Worm (Caenorhabditis elegans): ENCODE data around the gene bath-44.

The bath-44 gene

ce11 chrII:7357176-7357575, 37.6 kb upstream of the bath-44 start:
- TF ChIP-seq lin-15B (tag; optimal IDR thresholded peaks at IDR 0.05) = no peak
- no peak for TF ChIP-seq nhr-67 (tag; optimal IDR thresholded peaks at IDR 0.05)
- TF ChIP-seq nhr-25 (tag; optimal IDR thresholded peaks at IDR 0.05) = no peak
- no peak for TF ChIP-seq aly-2 (tag; optimal IDR thresholded peaks at IDR 0.05)
- TF ChIP-seq ceh-28 (tag; optimal IDR thresholded peaks at IDR 0.05) = no peak
- TF ChIP-seq jun-1 (tag; optimal IDR thresholded peaks at IDR 0.05) = no peak
- TF ChIP-seq unc-39 (tag; optimal IDR thresholded peaks at IDR 0.05) = no peak
- TF ChIP-seq fos-1 (tag; optimal IDR thresholded peaks at IDR 0.05) = no peak
- TF ChIP-seq pqm-1 (tag; optimal IDR thresholded peaks at IDR 0.05) = no peak
- TF ChIP-seq daf-12 (tag; optimal IDR thresholded peaks at IDR 0.05) = no peak
- no peak for TF ChIP-seq zag-1 (tag; optimal IDR thresholded peaks at IDR 0.05)
- no peak for TF ChIP-seq nfya-1 (tag; optimal IDR thresholded peaks at IDR 0.05; ENCODE audit: insufficient read depth)

ce11 chrII:7358489-7358943, 36.2 kb upstream of the bath-44 start, which contains the start of gene insc-1:
insc-1 (plus strand) TSS chrII:7358893.
- TF ChIP-seq unc-39 (tag; optimal IDR thresholded peaks at IDR 0.05) (no peak), daf-12 (tag; optimal IDR thresholded peaks at IDR 0.05) (no peak), ceh-9 (tag; optimal IDR thresholded peaks at IDR 0.05) (no peak), fos-1 (tag; optimal IDR thresholded peaks at IDR 0.05) (no peak), ama-1 (optimal IDR thresholded peaks at IDR 0.05) (no peak), pha-4 (tag; optimal IDR thresholded peaks at IDR 0.05) (no peak), zag-1 (tag; optimal IDR thresholded peaks at IDR 0.05) (no peak), ztf-4 (tag; optimal IDR thresholded peaks at IDR 0.05) (no peak), nhr-12 (tag; optimal IDR thresholded peaks at IDR 0.05) (no peak), ceh-16 (tag; optimal IDR thresholded peaks at IDR 0.05) (no peak), snpc-4 (tag; optimal IDR thresholded peaks at IDR 0.05) (no peak), nhr-77 (tag; optimal IDR thresholded peaks at IDR 0.05) (no peak)

ce11 chrII:7363990-7364455, 30.7 kb upstream of the bath-44 start, which contains the start of gene msra-1:
msra-1 (minus strand) TSS chrII:7364040.
- no peak for TF ChIP-seq ztf-4 (tag; optimal IDR thresholded peaks at IDR 0.05)
- no peak for TF ChIP-seq egl-27 (tag; optimal IDR thresholded peaks at IDR 0.05)
- no peak for TF ChIP-seq nhr-11 (tag; optimal IDR thresholded peaks at IDR 0.05)
- no peak for TF ChIP-seq nhr-43 (tag; optimal IDR thresholded peaks at IDR 0.05; ENCODE audit: poor library complexity, severe bottlenecking)
- TF ChIP-seq unc-62 (GFP tag; optimal IDR thresholded peaks at IDR 0.05) = no peak
- no peak for TF ChIP-seq ceh-9 (tag; optimal IDR thresholded peaks at IDR 0.05)
- no peak for TF ChIP-seq nhr-76 (tag; optimal IDR thresholded peaks at IDR 0.05)
- TF ChIP-seq hmg-11 (tag; optimal IDR thresholded peaks at IDR 0.05) = peak; percentile 21
- no peak for TF ChIP-seq R02D3.7 (tag; optimal IDR thresholded peaks at IDR 0.05)
- TF ChIP-seq lin-39 (tag; optimal IDR thresholded peaks at IDR 0.05) = no peak
- no peak for TF ChIP-seq nhr-25 (tag; optimal IDR thresholded peaks at IDR 0.05)
- no peak for TF ChIP-seq eor-1 (tag; optimal IDR thresholded peaks at IDR 0.05)
- no peak for TF ChIP-seq nhr-77 (tag; optimal IDR thresholded peaks at IDR 0.05)
- peak; percentile 32 for TF ChIP-seq pha-4 (tag; optimal IDR thresholded peaks at IDR 0.05)
- TF ChIP-seq fkh-10 (GFP tag; optimal IDR thresholded peaks at IDR 0.05) = no peak
- TF ChIP-seq ceh-16 (tag; optimal IDR thresholded peaks at IDR 0.05) = no peak
- TF ChIP-seq fos-1 (tag; optimal IDR thresholded peaks at IDR 0.05) = no peak
- TF ChIP-seq elt-3 (tag; optimal IDR thresholded peaks at IDR 0.05) = no peak
- no peak for TF ChIP-seq ZK546.5 (tag; optimal IDR thresholded peaks at IDR 0.05)
- peak; percentile 57 for TF ChIP-seq ceh-28 (tag; optimal IDR thresholded peaks at IDR 0.05)
- no peak for TF ChIP-seq unc-39 (tag; optimal IDR thresholded peaks at IDR 0.05)
- TF ChIP-seq ceh-82 (tag; optimal IDR thresholded peaks at IDR 0.05) = no peak
- TF ChIP-seq ama-1 (optimal IDR thresholded peaks at IDR 0.05) = no peak
- TF ChIP-seq elt-2 (tag; optimal IDR thresholded peaks at IDR 0.05) = peak; percentile 74
- no peak for TF ChIP-seq lin-15B (tag; optimal IDR thresholded peaks at IDR 0.05)
- TF ChIP-seq mml-1 (tag; optimal IDR thresholded peaks at IDR 0.05) = no peak
- peak; percentile 72 for TF ChIP-seq pqm-1 (tag; optimal IDR thresholded peaks at IDR 0.05)
- TF ChIP-seq nhr-23 (tag; optimal IDR thresholded peaks at IDR 0.05) = no peak
- TF ChIP-seq nhr-67 (tag; optimal IDR thresholded peaks at IDR 0.05) = no peak
- no peak for TF ChIP-seq elt-1 (tag; optimal IDR thresholded peaks at IDR 0.05)
- TF ChIP-seq nhr-237 (tag; optimal IDR thresholded peaks at IDR 0.05) = no peak
- no peak for TF ChIP-seq zag-1 (tag; optimal IDR thresholded peaks at IDR 0.05)
- TF ChIP-seq tbx-2 (tag; optimal IDR thresholded peaks at IDR 0.05) = no peak
- peak; percentile 99 for TF ChIP-seq skn-1 (tag; optimal IDR thresholded peaks at IDR 0.05)
- no peak for TF ChIP-seq ztf-11 (tag; optimal IDR thresholded peaks at IDR 0.05)
- TF ChIP-seq daf-12 (tag; optimal IDR thresholded peaks at IDR 0.05) = no peak
- no peak for TF ChIP-seq mdl-1 (tag; optimal IDR thresholded peaks at IDR 0.05)
- peak; percentile 70 for TF ChIP-seq nfya-1 (tag; optimal IDR thresholded peaks at IDR 0.05; ENCODE audit: insufficient read depth)
- no peak for TF ChIP-seq nhr-12 (tag; optimal IDR thresholded peaks at IDR 0.05)
- TF ChIP-seq nhr-28 (tag; optimal IDR thresholded peaks at IDR 0.05) = no peak
- TF ChIP-seq lsy-12 (tag; optimal IDR thresholded peaks at IDR 0.05) = no peak
- no peak for TF ChIP-seq sea-2 (GFP tag; optimal IDR thresholded peaks at IDR 0.05)
- TF ChIP-seq aly-2 (tag; optimal IDR thresholded peaks at IDR 0.05) = no peak
- TF ChIP-seq egl-5 (tag; optimal IDR thresholded peaks at IDR 0.05) = no peak
- no peak for TF ChIP-seq jun-1 (tag; optimal IDR thresholded peaks at IDR 0.05)
- no peak for TF ChIP-seq fkh-2 (tag; optimal IDR thresholded peaks at IDR 0.05)
- peak; percentile 30 for TF ChIP-seq snpc-4 (tag; optimal IDR thresholded peaks at IDR 0.05)
